Worm (Caenorhabditis elegans): ENCODE results near the gene cnnm-3.
A peak's percentile ranks its signal among the peaks of the same experiment; 100 is the strongest.

The cnnm-3 gene

DNA sequence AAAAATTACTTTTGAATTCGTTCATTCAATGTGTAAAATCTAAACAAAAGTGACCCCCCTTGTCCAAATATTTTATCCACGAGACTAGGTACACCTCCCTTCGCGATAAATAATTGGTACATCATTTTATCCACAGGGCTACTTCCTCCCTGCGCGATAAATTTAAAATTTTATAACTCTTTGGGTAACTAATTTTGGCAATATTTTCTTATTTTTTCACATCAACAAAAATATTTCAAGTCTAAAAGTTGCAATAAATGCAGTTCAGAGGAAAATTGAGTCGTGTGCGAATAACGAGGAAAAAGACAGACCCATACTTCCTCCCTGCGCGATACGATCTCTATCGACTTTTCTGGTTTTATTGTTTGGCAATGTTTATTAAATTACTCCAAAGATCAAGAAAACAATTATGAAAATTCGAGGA lies 48.7 kb downstream of the cnnm-3 start (continued):
- TF ChIP-seq jun-1 (tag; optimal IDR thresholded peaks at IDR 0.05), result peak; percentile 100
- TF ChIP-seq mdl-1 (tag; optimal IDR thresholded peaks at IDR 0.05), result peak; percentile 88
- peak; percentile 97 for TF ChIP-seq unc-62 (GFP tag; optimal IDR thresholded peaks at IDR 0.05)
- TF ChIP-seq pqm-1 (tag; optimal IDR thresholded peaks at IDR 0.05), result peak; percentile 94
- peak; percentile 99 for TF ChIP-seq nhr-43 (tag; optimal IDR thresholded peaks at IDR 0.05; ENCODE audit: poor library complexity, severe bottlenecking)
- peak; percentile 86 to 98 (median 93) for TF ChIP-seq elt-3 (tag; optimal IDR thresholded peaks at IDR 0.05)
- TF ChIP-seq skn-1 (tag; optimal IDR thresholded peaks at IDR 0.05), result peak; percentile 99
- peak; percentile 95 for TF ChIP-seq zag-1 (tag; optimal IDR thresholded peaks at IDR 0.05)
- peak; percentile 80 for TF ChIP-seq nhr-237 (tag; optimal IDR thresholded peaks at IDR 0.05)

DNA sequence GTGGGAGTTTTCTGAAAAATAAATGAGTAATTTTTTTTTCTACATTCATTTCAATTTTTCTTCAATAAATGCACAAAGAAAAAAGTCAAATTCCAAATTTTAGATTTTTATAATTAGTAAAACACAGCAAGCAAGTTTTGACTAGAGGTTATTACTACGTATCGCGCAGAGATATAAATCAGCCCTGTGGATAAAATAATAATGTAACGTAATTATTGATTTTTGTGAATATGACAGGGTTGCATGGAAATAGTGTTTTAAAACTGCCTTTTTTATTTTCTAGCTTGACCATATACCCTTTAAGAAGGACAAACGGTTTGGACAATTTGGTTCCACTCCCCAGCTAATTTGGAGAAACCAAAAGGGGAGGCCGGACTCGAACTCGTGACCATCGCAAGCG lies 49.3 kb downstream of the cnnm-3 start:
- TF ChIP-seq nhr-43 (tag; optimal IDR thresholded peaks at IDR 0.05; ENCODE audit: poor library complexity, severe bottlenecking) (peak; percentile 49), ceh-28 (tag; optimal IDR thresholded peaks at IDR 0.05) (peak; percentile 84), unc-62 (GFP tag; optimal IDR thresholded peaks at IDR 0.05) (no peak), unc-39 (tag; optimal IDR thresholded peaks at IDR 0.05) (no peak)

DNA sequence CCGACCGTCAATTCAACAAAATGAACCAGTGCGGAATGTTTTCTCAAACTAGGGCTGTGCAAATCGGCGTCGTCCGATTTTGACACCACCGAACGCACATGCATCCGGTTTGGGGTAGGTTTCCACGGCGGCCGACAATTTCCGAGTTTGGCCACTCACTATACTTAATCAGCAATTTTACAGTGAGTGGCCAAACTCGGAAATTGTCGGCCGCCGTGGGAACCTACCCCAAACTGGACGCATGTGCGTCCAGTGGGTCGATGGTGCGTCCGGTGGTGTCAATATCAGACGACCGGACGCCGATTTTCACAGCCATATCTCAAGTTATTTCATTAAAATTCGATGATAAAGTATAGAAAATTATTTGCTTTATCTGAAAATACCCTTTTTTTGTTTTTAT lies 55.5 kb downstream of the cnnm-3 start:
- TF ChIP-seq jun-1 (tag; optimal IDR thresholded peaks at IDR 0.05) (no peak), fkh-10 (GFP tag; optimal IDR thresholded peaks at IDR 0.05) (no peak), elt-3 (tag; optimal IDR thresholded peaks at IDR 0.05) (no peak), lin-15B (tag; optimal IDR thresholded peaks at IDR 0.05) (no peak), ama-1 (optimal IDR thresholded peaks at IDR 0.05) (no peak), nhr-43 (tag; optimal IDR thresholded peaks at IDR 0.05; ENCODE audit: poor library complexity, severe bottlenecking) (no peak), pha-4 (tag; optimal IDR thresholded peaks at IDR 0.05) (no peak), sea-2 (GFP tag; optimal IDR thresholded peaks at IDR 0.05) (no peak), skn-1 (tag; optimal IDR thresholded peaks at IDR 0.05) (no peak), nhr-67 (tag; optimal IDR thresholded peaks at IDR 0.05) (no peak), mdl-1 (tag; optimal IDR thresholded peaks at IDR 0.05) (no peak), egl-27 (tag; optimal IDR thresholded peaks at IDR 0.05) (no peak), nhr-25 (tag; optimal IDR thresholded peaks at IDR 0.05) (no peak), ztf-4 (tag; optimal IDR thresholded peaks at IDR 0.05) (no peak), ceh-9 (tag; optimal IDR thresholded peaks at IDR 0.05) (no peak), zag-1 (tag; optimal IDR thresholded peaks at IDR 0.05) (no peak), nhr-12 (tag; optimal IDR thresholded peaks at IDR 0.05) (no peak), ztf-11 (tag; optimal IDR thresholded peaks at IDR 0.05) (no peak)
